Worm (Caenorhabditis elegans): ENCODE measurements around the gene isp-1.

ce11 chrIV:8152145-8152544 lies 16.3 kb upstream of the isp-1 start, which contains the start of gene faah-2:
- TF ChIP-seq ceh-44 (GFP tag; IDR thresholded peaks at IDR 0.05) (no peak), unc-39 (tag; optimal IDR thresholded peaks at IDR 0.05) (no peak), ceh-20 (GFP tag; IDR thresholded peaks at IDR 0.05) (no peak), ama-1 (optimal IDR thresholded peaks at IDR 0.05) (no peak), lin-39 (tag; optimal IDR thresholded peaks at IDR 0.05) (no peak), zip-11 (GFP tag; IDR thresholded peaks at IDR 0.05) (no peak)

Measured in whole organism, L4 larva.